Fruit fly (Drosophila melanogaster): ENCODE results near the gene CG11151.
A peak's percentile ranks its signal among the peaks of the same experiment; 100 is the strongest.

Gene CG11151

dm6 chrX:13698717-13699427 lies 40.7 kb upstream of the CG11151 start (continued):
- TF ChIP-seq CG10274 (GFP tag; optimal IDR thresholded peaks at IDR 0.05) (no peak), row (GFP tag; IDR thresholded peaks at IDR 0.05) (peak; percentile 29; the same call in 1 of the 3 replicates), Trl (optimal IDR thresholded peaks at IDR 0.05) (peak in 1 of 2 experiments; percentile 2), Trl (GFP tag; optimal IDR thresholded peaks at IDR 0.05) (no peak), Dek (tag; optimal IDR thresholded peaks at IDR 0.05) (no peak), gem (tag; optimal IDR thresholded peaks at IDR 0.05) (peak; percentile 34), crol (GFP tag; IDR thresholded peaks at IDR 0.05) (peak; percentile 57; the same call in 1 of the 2 replicates), CG2678 (tag; optimal IDR thresholded peaks at IDR 0.05) (peak; percentile 7), bigmax (GFP tag; optimal IDR thresholded peaks at IDR 0.05) (no peak), sob (GFP tag; IDR thresholded peaks at IDR 0.05) (0 out of 2 replicates have a peak, but pooled peaks have one; percentile 14), CG9215 (GFP tag; IDR thresholded peaks at IDR 0.05) (no peak), Sry-δ (GFP tag; optimal IDR thresholded peaks at IDR 0.05) (no peak), CG4424 (GFP tag; optimal IDR thresholded peaks at IDR 0.05) (no peak), CG7839 (tag; optimal IDR thresholded peaks at IDR 0.05) (peak; percentile 1), Pdp1 (GFP tag; optimal IDR thresholded peaks at IDR 0.05) (peak in 1 of 2 experiments; percentile 82), Sox102F (GFP tag; optimal IDR thresholded peaks at IDR 0.05) (peak; percentile 5), sr (GFP tag; IDR thresholded peaks at IDR 0.05) (peak; percentile 84), CG11504 (tag; optimal IDR thresholded peaks at IDR 0.05) (peak; percentile 26), nau (GFP tag; optimal IDR thresholded peaks at IDR 0.05) (peak; percentile 19)

DNA sequence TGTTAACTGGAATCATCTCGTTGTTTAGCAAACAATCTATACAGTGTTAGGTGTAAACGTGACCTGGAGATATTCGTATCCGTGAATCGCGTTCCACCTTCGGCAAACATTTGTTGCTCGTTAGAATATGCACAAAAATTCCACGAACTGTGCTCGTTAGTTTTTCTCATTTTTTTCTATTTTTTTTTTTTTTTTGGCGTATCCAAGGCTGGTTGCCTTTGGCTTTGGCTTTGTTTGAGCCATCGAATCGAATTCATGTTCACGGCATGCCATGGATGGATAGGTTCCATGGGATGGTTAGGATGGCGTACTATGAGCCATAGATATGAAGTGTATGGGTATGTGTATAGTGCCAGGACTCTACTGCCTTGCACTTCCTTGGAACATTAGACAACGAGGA lies 39.9 kb upstream of the CG11151 start:
- TF ChIP-seq cas (GFP tag; IDR thresholded peaks at IDR 0.05) = no peak
- TF ChIP-seq lmd (GFP tag; IDR thresholded peaks at IDR 0.05) = no peak
- TF ChIP-seq Ets65A (GFP tag) = peak; percentile 69
- no peak for TF ChIP-seq D (optimal IDR thresholded peaks at IDR 0.05)
- TF ChIP-seq D (GFP tag; optimal IDR thresholded peaks at IDR 0.05) = no peak

DNA sequence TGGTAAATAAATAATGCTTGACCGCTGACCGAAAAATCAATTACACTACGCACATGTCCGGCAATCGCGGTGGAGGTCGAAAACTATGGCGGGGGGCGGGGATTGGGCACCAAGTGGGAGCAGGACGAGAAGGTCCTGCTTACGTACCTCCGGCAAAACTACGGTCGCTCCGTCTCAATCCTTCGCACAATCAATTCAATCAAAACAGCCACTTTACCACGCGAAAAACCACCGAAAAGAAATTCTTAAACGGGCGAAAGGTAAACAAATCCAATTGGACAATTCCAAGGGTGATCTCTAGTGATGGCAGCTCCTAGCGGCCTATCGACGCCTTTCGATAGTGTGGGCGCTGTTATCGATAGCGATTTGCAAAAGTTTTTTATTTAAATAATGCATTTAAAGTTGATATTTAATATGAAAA lies 21.6 kb upstream of the CG11151 start, which contains the start of gene Nadsyn:
Nadsyn (minus strand) TSS at position 304 of the 421 bp plus-strand sequence.
- TF ChIP-seq Nf-YB (GFP tag; optimal IDR thresholded peaks at IDR 0.05) = peak; percentile 44
- TF ChIP-seq slp2 (GFP tag; optimal IDR thresholded peaks at IDR 0.05) = no peak
- peak; percentile 51 for TF ChIP-seq trem (tag; optimal IDR thresholded peaks at IDR 0.05)
- peak; percentile 84 for TF ChIP-seq Bgb (GFP tag; IDR thresholded peaks at IDR 0.05; ENCODE audit: partially characterized antibody)
- TF ChIP-seq CG14860 (GFP tag; IDR thresholded peaks at IDR 0.05; ENCODE audit: partially characterized antibody) = peak; percentile 69
- peak; percentile 74 for TF ChIP-seq vnd (GFP tag; IDR thresholded peaks at IDR 0.05; ENCODE audit: partially characterized antibody)
- peak; percentile 84 for TF ChIP-seq Opbp (GFP tag; IDR thresholded peaks at IDR 0.05; ENCODE audit: partially characterized antibody)
- TF ChIP-seq CG16813 (GFP tag; IDR thresholded peaks at IDR 0.05; ENCODE audit: partially characterized antibody) = peak; percentile 80
- TF ChIP-seq BEAF-32 (GFP tag; optimal IDR thresholded peaks at IDR 0.05) = peak; percentile 82
- peak; percentile 81 for TF ChIP-seq HLH4C (GFP tag; IDR thresholded peaks at IDR 0.05; ENCODE audit: partially characterized antibody)
- TF ChIP-seq E2f2 (GFP tag; IDR thresholded peaks at IDR 0.05) = peak; percentile 77
- TF ChIP-seq Elba2 (GFP tag; optimal IDR thresholded peaks at IDR 0.05) = peak; percentile 76
- peak; percentile 78 for TF ChIP-seq tna (GFP tag; IDR thresholded peaks at IDR 0.05; ENCODE audit: partially characterized antibody)
- TF ChIP-seq knrl (GFP tag; IDR thresholded peaks at IDR 0.05; ENCODE audit: partially characterized antibody) = peak; percentile 84
- peak; percentile 14 for TF ChIP-seq CG4617 (GFP tag; optimal IDR thresholded peaks at IDR 0.05; ENCODE audit: borderline replicate concordance)
- no peak for TF ChIP-seq CG34376 (GFP tag; optimal IDR thresholded peaks at IDR 0.05)
- TF ChIP-seq Dll (GFP tag; IDR thresholded peaks at IDR 0.05; ENCODE audit: partially characterized antibody) = peak; percentile 82
- no peak for TF ChIP-seq CG13894 (tag; optimal IDR thresholded peaks at IDR 0.05)
- TF ChIP-seq Dp (GFP tag; optimal IDR thresholded peaks at IDR 0.05) = peak; percentile 55
- no peak for TF ChIP-seq kni (GFP tag; optimal IDR thresholded peaks at IDR 0.05)
- TF ChIP-seq zen2 (GFP tag; IDR thresholded peaks at IDR 0.05; ENCODE audit: partially characterized antibody) = peak; percentile 71
- 0 out of 2 replicates have a peak, but pooled peaks have one; percentile 52 for TF ChIP-seq vvl (GFP tag; IDR thresholded peaks at IDR 0.05)
- peak; percentile 82; the same call in 2 of the 3 replicates for TF ChIP-seq CG7963 (GFP tag; IDR thresholded peaks at IDR 0.05; ENCODE audit: partially characterized antibody)
